Worm (Caenorhabditis elegans) whole organism, L1 larva: ENCODE results near the gene nduv-2.

Experiments used
- C04F5.9 ChIP-seq: sonication (generic microtip); optimal IDR thresholded peaks from 2 replicates; lab custom pipeline; 2016; ENCODE audit warnings: missing genetic modification characterization, missing compliant biosample characterization
- alr-1 ChIP-seq: fragments of 200-800 bp; sonication (Bioruptor generic); optimal IDR thresholded peaks from 2 replicates; lab custom pipeline; 2018; ENCODE audit warnings: borderline replicate concordance, mild to moderate bottlenecking, missing genetic modification characterization, missing compliant biosample characterization
- ama-1 ChIP-seq: fragments of 150-350 bp; optimal IDR thresholded peaks from 2 replicates; lab custom pipeline; 2014
- blmp-1 ChIP-seq: fragments of 150-350 bp; optimal IDR thresholded peaks from 2 replicates; lab custom pipeline; 2014; ENCODE audit warnings: missing biosample characterization, missing genetic modification characterization
- ceh-8 ChIP-seq: fragments of 200-800 bp; sonication (Bioruptor generic); optimal IDR thresholded peaks from 2 replicates; lab custom pipeline; 2018; ENCODE audit warnings: mild to moderate bottlenecking, missing genetic modification characterization, moderate library complexity, missing compliant biosample characterization
- ceh-82 ChIP-seq, 3 experiments: fragments of 150-350 bp in 1 of 3; sonication (generic microtip) in 2 of 3; optimal IDR thresholded peaks; 2 replicates each; lab custom pipeline; 2014 to 2017; ENCODE audit warnings: missing biosample characterization in 3 of 3, missing genetic modification characterization in 3 of 3
- ceh-88 ChIP-seq: fragments of 200-800 bp; sonication (Bioruptor generic); IDR thresholded peaks from 2 replicates; pipeline ENCODE4 v1.3.6; 2022; ENCODE audit warnings: missing genetic modification characterization, missing compliant biosample characterization
- ceh-90 ChIP-seq: sonication (generic microtip); optimal IDR thresholded peaks from 2 replicates; lab custom pipeline; 2016; ENCODE audit warnings: missing genetic modification characterization, missing compliant biosample characterization
- ces-1 ChIP-seq: fragments of 150-350 bp; optimal IDR thresholded peaks from 2 replicates; lab custom pipeline; 2014; ENCODE audit warnings: missing biosample characterization, missing genetic modification reagents, missing genetic modification characterization
- egl-27 ChIP-seq, 2 experiments: fragments of 150-350 bp in 1 of 2; sonication (generic microtip); optimal IDR thresholded peaks; 3 replicates each; lab custom pipeline; 2017 to 2018; ENCODE audit warnings: missing biosample characterization in 2 of 2, missing genetic modification characterization in 2 of 2, missing genetic modification reagents in 2 of 2
- elt-2 ChIP-seq: sonication (generic microtip); optimal IDR thresholded peaks from 2 replicates; lab custom pipeline; 2016; ENCODE audit warnings: missing genetic modification characterization, mild to moderate bottlenecking, inconsistent platforms, missing compliant biosample characterization, missing genetic modification reagents
- fkh-4 ChIP-seq: sonication (generic microtip); optimal IDR thresholded peaks from 2 replicates; lab custom pipeline; 2016; ENCODE audit warnings: missing compliant biosample characterization, missing genetic modification characterization, borderline replicate concordance
- fos-1 ChIP-seq: fragments of 150-350 bp; optimal IDR thresholded peaks from 2 replicates; lab custom pipeline; 2014; ENCODE audit warnings: missing biosample characterization, missing genetic modification characterization
- isw-1 ChIP-seq: fragments of 200-800 bp; sonication (Bioruptor generic); IDR thresholded peaks from 2 replicates; pipeline ENCODE4 v1.3.6; 2022; ENCODE audit warnings: missing genetic modification characterization, missing compliant biosample characterization
- jun-1 ChIP-seq: fragments of 150-350 bp; optimal IDR thresholded peaks from 2 replicates; lab custom pipeline; 2014; ENCODE audit warnings: missing biosample characterization, missing genetic modification reagents, missing genetic modification characterization
- lin-14 ChIP-seq: fragments of 200-800 bp; sonication (Bioruptor generic); optimal IDR thresholded peaks from 2 replicates; lab custom pipeline; 2018; ENCODE audit warnings: mild to moderate bottlenecking, missing genetic modification characterization, moderate library complexity, missing compliant biosample characterization
- lin-15B ChIP-seq: fragments of 150-350 bp; sonication (generic microtip); optimal IDR thresholded peaks from 3 replicates; lab custom pipeline; 2014; ENCODE audit warnings: missing biosample characterization, missing genetic modification characterization
- lsy-2 ChIP-seq, 2 experiments: fragments of 150-350 bp; optimal IDR thresholded peaks; 2 replicates each; lab custom pipeline; 2014; ENCODE audit warnings: missing biosample characterization in 2 of 2, missing genetic modification characterization in 2 of 2
- mab-9 ChIP-seq: fragments of 200-800 bp; sonication (Bioruptor generic); IDR thresholded peaks from 2 replicates; pipeline ENCODE4 v1.3.6; 2022; ENCODE audit warnings: missing genetic modification reagents, missing genetic modification characterization, missing compliant biosample characterization
- mdl-1 ChIP-seq, 2 experiments: fragments of 150-350 bp; optimal IDR thresholded peaks; 2 replicates each; lab custom pipeline; 2014 to 2017; ENCODE audit warnings: missing biosample characterization in 2 of 2, missing genetic modification characterization in 2 of 2, inconsistent platforms in 1 of 2
- nhr-12 ChIP-seq: sonication (generic microtip); optimal IDR thresholded peaks from 2 replicates; lab custom pipeline; 2017; ENCODE audit warnings: missing biosample characterization, missing genetic modification characterization
- nhr-19 ChIP-seq: fragments of 200-800 bp; sonication (Bioruptor generic); conservative IDR thresholded peaks from 2 replicates; pipeline ENCODE4 v1.3.6; 2022; ENCODE audit warnings: missing genetic modification characterization, missing compliant biosample characterization
- nhr-20 ChIP-seq: sonication (generic microtip); optimal IDR thresholded peaks from 2 replicates; lab custom pipeline; 2016; ENCODE audit warnings: mild to moderate bottlenecking, missing genetic modification characterization, missing compliant biosample characterization
- nhr-71 ChIP-seq: sonication (generic microtip); optimal IDR thresholded peaks from 2 replicates; lab custom pipeline; 2016; ENCODE audit warnings: mild to moderate bottlenecking, missing genetic modification characterization, moderate library complexity, missing compliant biosample characterization
- nhr-85 ChIP-seq: sonication (generic microtip); peaks from one replicate; lab custom pipeline; 2016; ENCODE audit warnings: missing genetic modification characterization, inconsistent platforms, missing compliant biosample characterization
- nhr-90 ChIP-seq: sonication (generic microtip); optimal IDR thresholded peaks from 2 replicates; lab custom pipeline; 2016; ENCODE audit warnings: mild to moderate bottlenecking, missing genetic modification characterization, missing compliant biosample characterization; ENCODE audit not compliant: poor library complexity
- pax-3 ChIP-seq: fragments of 200-800 bp; sonication (Bioruptor generic); optimal IDR thresholded peaks from 2 replicates; lab custom pipeline; 2018; ENCODE audit warnings: mild to moderate bottlenecking, missing genetic modification characterization, moderate library complexity, missing compliant biosample characterization
- rnt-1 ChIP-seq: sonication (generic microtip); optimal IDR thresholded peaks from 2 replicates; lab custom pipeline; 2016; ENCODE audit warnings: mild to moderate bottlenecking, missing genetic modification characterization, moderate library complexity, missing compliant biosample characterization
- sptf-1 ChIP-seq: fragments of 150-350 bp; optimal IDR thresholded peaks from 2 replicates; lab custom pipeline; 2014; ENCODE audit warnings: missing biosample characterization, missing genetic modification characterization
- swsn-7 ChIP-seq: sonication (generic microtip); optimal IDR thresholded peaks from 2 replicates; lab custom pipeline; 2016; ENCODE audit warnings: missing genetic modification characterization, missing compliant biosample characterization
- tlp-1 ChIP-seq: fragments of 150-350 bp; optimal IDR thresholded peaks from 2 replicates; lab custom pipeline; 2014; ENCODE audit warnings: missing biosample characterization, missing genetic modification characterization
- unc-30 ChIP-seq: sonication (generic microtip); optimal IDR thresholded peaks from 2 replicates; lab custom pipeline; 2017; ENCODE audit warnings: missing biosample characterization, missing genetic modification characterization
- unc-98 ChIP-seq: fragments of 200-800 bp; sonication (Bioruptor generic); IDR thresholded peaks from 2 replicates; pipeline ENCODE4 v1.3.6; 2022; ENCODE audit warnings: missing genetic modification characterization, missing compliant biosample characterization
- ztf-4 ChIP-seq: fragments of 150-350 bp; optimal IDR thresholded peaks from 2 replicates; lab custom pipeline; 2014; ENCODE audit warnings: missing biosample characterization, missing genetic modification characterization

Gene nduv-2

DNA sequence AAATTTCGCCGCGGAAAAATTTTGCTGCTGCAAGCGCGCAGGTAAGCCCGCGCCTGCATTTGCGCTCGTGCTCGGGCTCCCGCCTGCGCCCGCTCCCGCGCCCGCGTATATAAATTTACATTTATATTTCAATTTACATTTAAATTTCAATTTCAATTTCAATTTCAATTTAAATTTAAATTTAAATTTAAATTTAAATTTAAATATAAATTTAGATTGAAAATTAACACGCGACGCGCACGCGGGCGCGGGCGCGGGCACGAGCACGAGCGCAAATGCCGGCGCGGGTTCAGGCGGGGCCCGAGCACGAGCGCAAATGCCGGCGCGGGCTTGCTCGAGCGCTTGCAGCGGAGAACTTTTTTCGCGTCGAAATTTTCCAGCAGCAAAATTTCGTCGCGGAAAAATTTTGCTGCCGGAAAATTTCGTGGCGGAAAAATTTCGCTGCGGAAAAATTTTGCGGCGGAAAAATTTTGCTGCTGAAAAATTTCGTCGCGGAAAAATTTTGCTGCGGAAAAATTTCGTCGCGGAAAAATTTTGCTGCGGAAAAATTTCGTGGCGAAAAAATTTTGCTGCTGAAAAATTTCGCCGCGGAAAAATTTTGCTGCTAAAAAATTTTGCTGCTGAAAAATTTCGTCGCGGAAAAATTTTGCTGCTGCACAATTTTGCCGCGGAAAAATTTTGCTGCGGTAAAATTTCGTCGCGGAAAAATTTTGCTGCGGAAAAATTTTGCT lies 20.6 kb upstream of the nduv-2 start:
- TF ChIP-seq nhr-20: no peak
- TF ChIP-seq nhr-12 (tag; lab: Kevin White, UChicago): no peak
- no peak for TF ChIP-seq unc-30 (tag; lab: Kevin White, UChicago)
- TF ChIP-seq lin-15B (tag; lab: Kevin White, UChicago): no peak
- TF ChIP-seq nhr-71 (tag; lab: Kevin White, UChicago): no peak
- no peak for TF ChIP-seq mdl-1 (tag; optimal IDR thresholded peaks at IDR 0.05; lab: Kevin White, UChicago)
- TF ChIP-seq fos-1 (tag; lab: Kevin White, UChicago): no peak
- TF ChIP-seq unc-98 (GFP tag; lab: Robert Waterston, UW): no peak
- no peak for TF ChIP-seq rnt-1 (tag; lab: Kevin White, UChicago)
- TF ChIP-seq ces-1 (GFP tag; lab: Kevin White, UChicago): no peak
- TF ChIP-seq ztf-4 (tag; lab: Kevin White, UChicago): no peak
- peak; percentile 98 for TF ChIP-seq ceh-8 (GFP tag; lab: Kevin White, UChicago)
- TF ChIP-seq ama-1 (lab: Kevin White, UChicago): no peak
- no peak for TF ChIP-seq fkh-4
- peak; percentile 72; the same call in 1 of the 2 replicates for TF ChIP-seq mab-9 (GFP tag; lab: Robert Waterston, UW)
- TF ChIP-seq isw-1 (GFP tag; lab: Robert Waterston, UW): no peak

DNA sequence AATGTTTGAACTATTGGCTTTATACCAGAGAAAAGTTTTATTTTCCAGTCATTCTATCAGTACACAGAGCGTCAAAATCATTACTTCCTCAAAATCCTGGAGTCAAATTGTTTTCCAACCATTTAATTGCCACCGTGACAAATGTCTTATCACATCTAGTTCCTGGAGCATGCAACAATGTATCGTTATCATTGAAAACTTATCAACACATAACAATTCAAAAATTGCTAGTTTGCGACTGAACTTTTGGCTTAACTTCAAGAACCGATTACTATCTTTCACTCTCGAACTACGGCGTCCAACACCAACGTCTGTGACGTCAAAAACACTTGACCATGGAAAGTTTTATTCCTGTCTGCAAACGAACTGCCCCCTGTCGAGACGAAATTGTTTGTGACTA lies 12.7 kb upstream of the nduv-2 start:
- TF ChIP-seq pax-3 (tag; lab: Kevin White, UChicago) (peak; percentile 30), ceh-90 (tag; lab: Kevin White, UChicago) (no peak), lin-14 (GFP tag; lab: Kevin White, UChicago) (peak; percentile 14), sptf-1 (tag; lab: Kevin White, UChicago) (no peak), nhr-19 (GFP tag; lab: Robert Waterston, UW) (no peak), elt-2 (peak; percentile 94), mab-9 (GFP tag; lab: Robert Waterston, UW) (no peak), jun-1 (tag; lab: Kevin White, UChicago) (peak; percentile 3), egl-27 (tag; optimal IDR thresholded peaks at IDR 0.05; lab: Kevin White, UChicago) (no peak), nhr-71 (tag; lab: Kevin White, UChicago) (peak; percentile 20)

DNA sequence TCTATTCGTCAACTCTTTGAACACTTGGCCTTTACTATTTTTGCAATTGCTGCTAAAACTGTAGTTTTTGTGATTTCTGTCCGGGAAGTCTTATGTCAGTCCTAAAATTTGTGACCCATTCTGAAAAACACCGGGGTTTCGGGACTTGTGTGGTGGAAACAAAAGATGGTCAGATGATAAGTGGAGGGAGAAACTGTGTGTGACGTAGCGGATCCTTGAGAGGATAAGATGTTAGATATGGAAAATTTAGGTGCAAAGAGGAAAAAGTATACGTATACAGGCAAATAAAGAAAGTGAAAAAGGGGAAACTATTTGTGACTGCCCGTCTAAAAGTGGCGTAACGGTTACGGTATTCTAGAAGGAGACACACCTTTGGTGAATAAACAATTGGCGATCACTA lies 11.0 kb upstream of the nduv-2 start:
- TF ChIP-seq nhr-20 (peak; percentile 0), blmp-1 (peak; percentile 73), C04F5.9 (no peak), nhr-85 (peak; percentile 57)

DNA sequence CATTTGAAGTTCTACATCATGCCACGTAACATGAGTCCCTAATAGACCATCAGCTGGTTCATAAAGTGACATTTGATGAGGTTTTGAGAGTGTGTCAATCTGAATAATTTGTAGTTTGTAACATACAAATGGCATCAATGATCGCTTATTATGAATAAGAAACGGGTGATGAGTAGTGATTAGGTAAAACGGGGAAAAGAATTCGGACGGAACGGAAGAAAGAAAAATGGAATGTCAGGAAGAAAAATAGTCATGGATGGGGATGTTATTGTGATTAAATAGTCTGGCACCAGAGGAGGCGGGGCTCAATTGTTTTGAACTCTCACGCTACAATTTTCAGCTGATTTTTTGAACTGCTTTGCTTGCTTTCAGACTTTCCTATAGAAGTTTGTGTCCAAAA lies 8.8 kb upstream of the nduv-2 start, which contains the start of gene H37A05.2:
TSS of gene H37A05.2 (minus strand) at position 101 of the 400 bp plus-strand sequence.
- TF ChIP-seq swsn-7 (tag; lab: Kevin White, UChicago): no peak
- no peak for TF ChIP-seq lsy-2 (tag; optimal IDR thresholded peaks at IDR 0.05; lab: Kevin White, UChicago)
- no peak for TF ChIP-seq ceh-90 (tag; lab: Kevin White, UChicago)
- no peak for TF ChIP-seq ceh-88 (GFP tag; lab: Robert Waterston, UW)
- no peak for TF ChIP-seq nhr-90 (tag; lab: Kevin White, UChicago)
- no peak for TF ChIP-seq nhr-12 (tag; lab: Kevin White, UChicago)
- no peak for TF ChIP-seq mab-9 (GFP tag; lab: Robert Waterston, UW)
- TF ChIP-seq fkh-4: no peak
- no peak for TF ChIP-seq tlp-1 (tag; lab: Kevin White, UChicago)
- no peak for TF ChIP-seq ces-1 (GFP tag; lab: Kevin White, UChicago)
- TF ChIP-seq alr-1 (tag; lab: Kevin White, UChicago): no peak
- no peak for TF ChIP-seq ceh-82 (tag; optimal IDR thresholded peaks at IDR 0.05; lab: Kevin White, UChicago)
